Fruit fly (Drosophila melanogaster): ENCODE measurements around the gene Hsc70-1.

Gene Hsc70-1

dm6 chr3L:14004041-14004407, 30.2 kb downstream of the Hsc70-1 start (continued):
- TF ChIP-seq CG11696 (GFP tag; IDR thresholded peaks at IDR 0.05): no peak
- no peak for TF ChIP-seq CG11504 (tag; optimal IDR thresholded peaks at IDR 0.05)
- no peak; the same call in 2 of the 3 replicates for TF ChIP-seq B-H1 (GFP tag; IDR thresholded peaks at IDR 0.05)
- TF ChIP-seq Six4 (GFP tag; optimal IDR thresholded peaks at IDR 0.05): no peak
- no peak for TF ChIP-seq Fer2 (tag; optimal IDR thresholded peaks at IDR 0.05)
- no peak for TF ChIP-seq disco-r (GFP tag; optimal IDR thresholded peaks at IDR 0.05)
- no peak for TF ChIP-seq CG3407 (GFP tag; optimal IDR thresholded peaks at IDR 0.05)
- TF ChIP-seq CG15269 (tag; optimal IDR thresholded peaks at IDR 0.05): no peak
- TF ChIP-seq Pdp1 (GFP tag; optimal IDR thresholded peaks at IDR 0.05): no peak
- TF ChIP-seq lmd (GFP tag; IDR thresholded peaks at IDR 0.05): 0 out of 2 replicates have a peak, but pooled peaks have one; percentile 16
- TF ChIP-seq jing (GFP tag; optimal IDR thresholded peaks at IDR 0.05): no peak
- no peak for TF ChIP-seq CG9817 (tag; optimal IDR thresholded peaks at IDR 0.05)
- TF ChIP-seq B-H2 (GFP tag; optimal IDR thresholded peaks at IDR 0.05): peak; percentile 74
- peak; percentile 2 for TF ChIP-seq gfzf (GFP tag; optimal IDR thresholded peaks at IDR 0.05)
- peak; percentile 30 for TF ChIP-seq NC2β (GFP tag; optimal IDR thresholded peaks at IDR 0.05)
- TF ChIP-seq Usf (GFP tag; optimal IDR thresholded peaks at IDR 0.05): no peak
- no peak for TF ChIP-seq CG17612 (GFP tag; IDR thresholded peaks at IDR 0.05)
- no peak for TF ChIP-seq CG2120 (GFP tag; optimal IDR thresholded peaks at IDR 0.05)
- no peak for TF ChIP-seq CG6683 (GFP tag; optimal IDR thresholded peaks at IDR 0.05)
- TF ChIP-seq CG8765 (GFP tag; IDR thresholded peaks at IDR 0.05): no peak
- TF ChIP-seq Deaf1 (tag; optimal IDR thresholded peaks at IDR 0.05): peak; percentile 23
- TF ChIP-seq chinmo (GFP tag; IDR thresholded peaks at IDR 0.05; ENCODE audit: partially characterized antibody): peak; percentile 89; the same call in 3 of the 4 replicates
- TF ChIP-seq lola (GFP tag; optimal IDR thresholded peaks at IDR 0.05): no peak
- TF ChIP-seq CG2875 (GFP tag; optimal IDR thresholded peaks at IDR 0.05): no peak
- TF ChIP-seq CG14667 (GFP tag; IDR thresholded peaks at IDR 0.05): no peak
- TF ChIP-seq HLH54F (GFP tag; optimal IDR thresholded peaks at IDR 0.05): no peak
- no peak for TF ChIP-seq fd102C (GFP tag; optimal IDR thresholded peaks at IDR 0.05)
- TF ChIP-seq NfI (GFP tag; optimal IDR thresholded peaks at IDR 0.05): peak; percentile 36
- peak; percentile 54 for TF ChIP-seq pzg (GFP tag; optimal IDR thresholded peaks at IDR 0.05)
- TF ChIP-seq corto (GFP tag; optimal IDR thresholded peaks at IDR 0.05): no peak
- TF ChIP-seq sug (tag; optimal IDR thresholded peaks at IDR 0.05): peak; percentile 21
- TF ChIP-seq lab (GFP tag; optimal IDR thresholded peaks at IDR 0.05): peak; percentile 20
- peak; percentile 50; the same call in 1 of the 2 replicates for TF ChIP-seq CG14441 (GFP tag; IDR thresholded peaks at IDR 0.05)
- TF ChIP-seq CG17361 (GFP tag; IDR thresholded peaks at IDR 0.05): 0 out of 3 replicates have a peak, but pooled peaks have one; percentile 54
- no peak for TF ChIP-seq eyg (GFP tag; optimal IDR thresholded peaks at IDR 0.05)
- TF ChIP-seq CG4730 (GFP tag; IDR thresholded peaks at IDR 0.05): no peak
- no peak for TF ChIP-seq Oaz (GFP tag; IDR thresholded peaks at IDR 0.05)
- no peak for TF ChIP-seq TFAM (GFP tag; optimal IDR thresholded peaks at IDR 0.05)
- TF ChIP-seq Drgx (GFP tag; IDR thresholded peaks at IDR 0.05): peak; percentile 37; the same call in 1 of the 2 replicates
- peak; percentile 18 for TF ChIP-seq CG13894 (tag; optimal IDR thresholded peaks at IDR 0.05)
- no peak for TF ChIP-seq fd64A (GFP tag; optimal IDR thresholded peaks at IDR 0.05)
- TF ChIP-seq ind (GFP tag; optimal IDR thresholded peaks at IDR 0.05): no peak
- TF ChIP-seq stc (GFP tag; IDR thresholded peaks at IDR 0.05): no peak
- peak; percentile 60 for TF ChIP-seq CG34376 (GFP tag; optimal IDR thresholded peaks at IDR 0.05)
- TF ChIP-seq CG11456 (GFP tag; IDR thresholded peaks at IDR 0.05): 0 out of 3 replicates have a peak, but pooled peaks have one; percentile 34
- TF ChIP-seq row (GFP tag; IDR thresholded peaks at IDR 0.05): no peak; the same call in 2 of the 3 replicates
- no peak for TF ChIP-seq al (GFP tag; IDR thresholded peaks at IDR 0.05)
- no peak for TF ChIP-seq CG10462 (GFP tag; optimal IDR thresholded peaks at IDR 0.05)
- TF ChIP-seq MTF-1 (GFP tag; optimal IDR thresholded peaks at IDR 0.05; ENCODE audit: borderline replicate concordance): peak; percentile 64
- TF ChIP-seq CG4820 (GFP tag; optimal IDR thresholded peaks at IDR 0.05): no peak

All from whole organism, embryonic.